Worm (Caenorhabditis elegans) whole organism, L4 larva: ENCODE measurements around the gene fbxa-30.

ENCODE experiments used
- F26F4.8 ChIP-seq: fragments of 200-800 bp; sonication (Bioruptor generic); conservative IDR thresholded peaks from 2 replicates; pipeline ENCODE4 v1.3.6; 2022; ENCODE audit warnings: missing genetic modification characterization, missing compliant biosample characterization
- F44E2.7 ChIP-seq: fragments of 200-800 bp; sonication (Bioruptor generic); IDR thresholded peaks from 2 replicates; pipeline ENCODE4 v2.1.2; 2022; ENCODE audit warnings: missing genetic modification characterization, missing compliant biosample characterization
- F49E8.2 ChIP-seq: sonication (generic microtip); optimal IDR thresholded peaks from 2 replicates; lab custom pipeline; 2016; ENCODE audit warnings: missing compliant biosample characterization, mild to moderate bottlenecking, missing genetic modification characterization, borderline replicate concordance
- T26A8.4 ChIP-seq: fragments of 200-800 bp; sonication (Bioruptor generic); IDR thresholded peaks from 2 replicates; pipeline ENCODE4 v1.3.6; 2022; ENCODE audit warnings: missing genetic modification characterization, missing compliant biosample characterization
- Y105C5A.15 ChIP-seq: fragments of 200-800 bp; sonication (Bioruptor generic); IDR thresholded peaks from 2 replicates; pipeline ENCODE4 v1.3.6; 2022; ENCODE audit warnings: missing genetic modification characterization, missing compliant biosample characterization
- Y5F2A.4 ChIP-seq: fragments of 200-800 bp; sonication (Bioruptor generic); optimal IDR thresholded peaks from 2 replicates; lab custom pipeline; 2018; ENCODE audit warnings: mild to moderate bottlenecking, missing genetic modification characterization, missing compliant biosample characterization
- ZK337.2 ChIP-seq: fragments of 200-800 bp; sonication (Bioruptor generic); IDR thresholded peaks from 2 replicates; pipeline ENCODE4 v1.3.6; 2022; ENCODE audit warnings: missing genetic modification reagents, missing genetic modification characterization, missing compliant biosample characterization
- aha-1 ChIP-seq: fragments of 150-350 bp; peaks from one replicate; lab custom pipeline; 2014; ENCODE audit warnings: missing biosample characterization, missing genetic modification characterization
- ceh-20 ChIP-seq: fragments of 200-800 bp; sonication (Bioruptor generic); IDR thresholded peaks from 2 replicates; pipeline ENCODE4 v1.3.6; 2022; ENCODE audit warnings: missing genetic modification reagents, missing genetic modification characterization, missing compliant biosample characterization
- ceh-32 ChIP-seq: sonication (generic microtip); optimal IDR thresholded peaks from 2 replicates; lab custom pipeline; 2016; ENCODE audit warnings: mild to moderate bottlenecking, missing genetic modification characterization, missing compliant biosample characterization; ENCODE audit not compliant: poor library complexity
- ces-1 ChIP-seq: fragments of 150-350 bp; sonication (generic microtip); optimal IDR thresholded peaks from 4 replicates; lab custom pipeline; 2014; ENCODE audit warnings: missing biosample characterization, missing genetic modification reagents, missing genetic modification characterization
- daf-16 ChIP-seq, 3 experiments: sonication (generic microtip); optimal IDR thresholded peaks; 2 replicates each; lab custom pipeline; 2016 to 2017; ENCODE audit warnings: missing genetic modification characterization in 3 of 3, missing genetic modification reagents in 3 of 3, mild to moderate bottlenecking in 2 of 3, missing compliant biosample characterization in 2 of 3, missing biosample characterization in 1 of 3, moderate library complexity in 1 of 3
- daf-19 ChIP-seq: fragments of 200-800 bp; sonication (Bioruptor generic); conservative IDR thresholded peaks from 2 replicates; pipeline ENCODE4 v1.3.6; 2022; ENCODE audit warnings: missing genetic modification characterization, missing compliant biosample characterization
- daf-8 ChIP-seq: fragments of 200-800 bp; sonication (Bioruptor generic); IDR thresholded peaks from 2 replicates; pipeline ENCODE4 v1.3.6; 2022; ENCODE audit warnings: missing genetic modification characterization, missing compliant biosample characterization
- dmd-6 ChIP-seq: fragments of 200-800 bp; sonication (Bioruptor generic); IDR thresholded peaks from 2 replicates; pipeline ENCODE4 v1.3.6; 2022; ENCODE audit warnings: missing genetic modification reagents, missing genetic modification characterization, missing compliant biosample characterization
- dmd-8 ChIP-seq: fragments of 200-800 bp; sonication (Bioruptor generic); IDR thresholded peaks from 2 replicates; pipeline ENCODE4 v1.3.6; 2022; ENCODE audit warnings: missing genetic modification characterization, missing compliant biosample characterization
- egl-43 ChIP-seq: fragments of 200-800 bp; sonication (Bioruptor generic); IDR thresholded peaks from 2 replicates; pipeline ENCODE4 v1.3.6; 2022; ENCODE audit warnings: missing genetic modification reagents, missing genetic modification characterization, missing compliant biosample characterization
- gei-8 ChIP-seq: fragments of 200-800 bp; sonication (Bioruptor generic); optimal IDR thresholded peaks from 2 replicates; lab custom pipeline; 2018; ENCODE audit warnings: mild to moderate bottlenecking, missing genetic modification characterization, missing compliant biosample characterization
- hif-1 ChIP-seq, 2 experiments: sonication (generic microtip); optimal IDR thresholded peaks; 2 replicates each; lab custom pipeline; 2016 to 2017; ENCODE audit warnings: missing compliant biosample characterization in 2 of 2, missing genetic modification characterization in 2 of 2, missing genetic modification reagents in 2 of 2, missing genotype in 2 of 2, mild to moderate bottlenecking in 1 of 2
- lin-15B ChIP-seq: fragments of 150-350 bp; sonication (generic microtip); optimal IDR thresholded peaks from 3 replicates; lab custom pipeline; 2014; ENCODE audit warnings: missing biosample characterization, missing genetic modification characterization
- lin-38 ChIP-seq: fragments of 200-800 bp; sonication (Bioruptor generic); IDR thresholded peaks from 2 replicates; pipeline ENCODE4 v1.3.6; 2022; ENCODE audit warnings: missing genetic modification reagents, missing genetic modification characterization, missing compliant biosample characterization
- lir-3 ChIP-seq: sonication (generic microtip); optimal IDR thresholded peaks from 2 replicates; lab custom pipeline; 2016; ENCODE audit warnings: mild to moderate bottlenecking, missing genetic modification characterization, missing compliant biosample characterization
- madf-9 ChIP-seq: fragments of 200-800 bp; sonication (Bioruptor generic); conservative IDR thresholded peaks from 2 replicates; pipeline ENCODE4 v1.3.6; 2022; ENCODE audit warnings: missing genetic modification reagents, missing genetic modification characterization, missing compliant biosample characterization
- mdl-1 ChIP-seq, 2 experiments: fragments of 150-350 bp in 1 of 2; sonication (generic microtip) in 1 of 2; optimal IDR thresholded peaks; 2 replicates each; lab custom pipeline; 2014 to 2017; ENCODE audit warnings: missing biosample characterization in 2 of 2, missing genetic modification characterization in 2 of 2
- mes-2 ChIP-seq: sonication (generic microtip); optimal IDR thresholded peaks from 2 replicates; lab custom pipeline; 2016; ENCODE audit warnings: missing genotype, mild to moderate bottlenecking, missing genetic modification characterization, missing compliant biosample characterization; ENCODE audit not compliant: poor library complexity, severe bottlenecking
- mxl-3 ChIP-seq: fragments of 200-800 bp; sonication (Bioruptor generic); optimal IDR thresholded peaks from 2 replicates; lab custom pipeline; 2018; ENCODE audit warnings: mild to moderate bottlenecking, missing genetic modification characterization, missing compliant biosample characterization
- nhr-11 ChIP-seq: fragments of 150-350 bp; optimal IDR thresholded peaks from 2 replicates; lab custom pipeline; 2014; ENCODE audit warnings: missing biosample characterization, missing genetic modification characterization
- nhr-28 ChIP-seq: fragments of 150-350 bp; optimal IDR thresholded peaks from 2 replicates; lab custom pipeline; 2014; ENCODE audit warnings: missing biosample characterization, missing genetic modification characterization
- nhr-41 ChIP-seq: fragments of 200-800 bp; sonication (Bioruptor generic); IDR thresholded peaks from 2 replicates; pipeline ENCODE4 v1.3.6; 2022; ENCODE audit warnings: missing genetic modification reagents, missing genetic modification characterization, missing compliant biosample characterization
- nhr-77 ChIP-seq: fragments of 150-350 bp; optimal IDR thresholded peaks from 2 replicates; lab custom pipeline; 2014; ENCODE audit warnings: missing biosample characterization, missing genetic modification characterization
- pqm-1 ChIP-seq: sonication (generic microtip); optimal IDR thresholded peaks from 2 replicates; lab custom pipeline; 2017; ENCODE audit warnings: missing biosample characterization, missing genetic modification characterization
- rbr-2 ChIP-seq: sonication (generic microtip); optimal IDR thresholded peaks from 2 replicates; lab custom pipeline; 2016; ENCODE audit warnings: missing genotype, missing genetic modification characterization, missing compliant biosample characterization
- unc-62 ChIP-seq, 3 experiments: fragments of 150-350 bp in 1 of 3; sonication (generic microtip); optimal IDR thresholded peaks in 2 of 3; peaks in 1 of 3; 1 replicate in 1 of 3; 2 replicates in 2 of 3; lab custom pipeline; 2014 to 2017; ENCODE audit warnings: missing biosample characterization in 3 of 3, missing genetic modification characterization in 3 of 3, missing genetic modification reagents in 3 of 3, missing genotype in 1 of 3
- zfp-3 ChIP-seq: fragments of 200-800 bp; sonication (Bioruptor generic); conservative IDR thresholded peaks from 2 replicates; pipeline ENCODE4 v1.3.6; 2022; ENCODE audit warnings: missing genetic modification reagents, missing genetic modification characterization, missing compliant biosample characterization
- ztf-11 ChIP-seq: fragments of 150-350 bp; optimal IDR thresholded peaks from 2 replicates; lab custom pipeline; 2014; ENCODE audit warnings: missing biosample characterization, missing genetic modification characterization

The fbxa-30 gene

DNA sequence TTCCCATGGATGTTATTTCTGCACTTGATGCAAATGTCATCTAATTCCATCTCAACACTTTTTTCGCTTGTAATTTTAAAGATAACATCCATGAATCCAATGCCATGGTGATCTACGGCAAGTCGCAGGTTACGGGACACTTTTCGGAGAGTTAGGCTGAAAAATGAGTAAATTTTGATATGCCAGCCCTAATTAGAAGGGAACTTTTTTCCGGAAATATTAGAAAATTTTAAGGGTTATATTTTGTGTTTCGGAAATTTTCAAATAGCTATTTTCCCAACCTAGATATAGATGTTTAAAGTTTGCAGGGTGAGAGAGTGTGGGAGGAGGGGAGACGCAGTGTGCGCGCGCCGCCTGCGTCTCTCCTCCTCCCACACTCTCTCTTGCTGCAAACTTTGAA lies 31.9 kb upstream of the fbxa-30 start:
- TF ChIP-seq unc-62 (GFP tag; optimal IDR thresholded peaks at IDR 0.05 in 1 of 2; lab: Kevin White, UChicago) (peak in 1 of 2 experiments; percentile 77), unc-62 (tag; optimal IDR thresholded peaks at IDR 0.05; lab: Kevin White, UChicago) (no peak), daf-8 (no peak), aha-1 (peak; percentile 23)

DNA sequence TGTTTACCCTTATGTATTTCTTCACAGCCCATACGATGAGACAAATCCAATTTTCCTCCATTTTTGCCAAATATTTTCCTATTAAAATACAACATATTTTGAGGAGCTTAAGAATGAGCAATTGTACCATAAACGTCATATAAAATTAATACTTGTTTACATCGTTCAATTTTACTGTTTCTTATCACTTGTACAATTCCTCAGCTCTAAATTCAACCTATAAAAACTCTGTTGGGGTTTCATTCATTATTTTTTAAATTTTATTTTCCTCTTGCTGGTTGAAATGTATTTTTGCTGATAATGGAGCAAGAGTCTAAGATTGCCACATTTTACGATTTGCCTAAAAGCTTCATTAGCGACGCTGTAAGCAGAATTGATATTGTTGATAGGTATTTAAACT lies 28.0 kb upstream of the fbxa-30 start, which contains the start of gene fbxa-75:
fbxa-75 (plus strand) TSS at position 301 of the 400 bp plus-strand sequence.
- TF ChIP-seq mes-2 (tag; lab: Kevin White, UChicago) (no peak), ceh-32 (no peak), mxl-3 (no peak), hif-1 (tag; optimal IDR thresholded peaks at IDR 0.05; lab: Kevin White, UChicago) (no peak), unc-62 (GFP tag; optimal IDR thresholded peaks at IDR 0.05 in 1 of 2; lab: Kevin White, UChicago) (peak in 1 of 2 experiments; percentile 16), unc-62 (tag; optimal IDR thresholded peaks at IDR 0.05; lab: Kevin White, UChicago) (no peak), mdl-1 (tag; optimal IDR thresholded peaks at IDR 0.05; lab: Kevin White, UChicago) (no peak)
- TF ChIP-seq, all 104 proteins: peak for 1

ce11 chrIII:1297604-1298003 lies 22.2 kb upstream of the fbxa-30 start, which contains the start of gene fbxa-28:
fbxa-28 (plus strand) TSS chrIII:1297904.
- TF ChIP-seq hif-1 (tag; optimal IDR thresholded peaks at IDR 0.05; lab: Kevin White, UChicago) (no peak), lin-15B (tag; lab: Kevin White, UChicago) (no peak), nhr-28 (tag; lab: Kevin White, UChicago) (no peak)
- TF ChIP-seq, all 104 proteins: peak for 0

- no peak for TF ChIP-seq madf-9
- TF ChIP-seq ceh-32, result no peak
- TF ChIP-seq aha-1, result no peak
- TF ChIP-seq nhr-77 (tag; lab: Kevin White, UChicago), result peak; percentile 54
- TF ChIP-seq ces-1, result no peak
- TF ChIP-seq hif-1 (tag; optimal IDR thresholded peaks at IDR 0.05; lab: Kevin White, UChicago), result no peak
- peak; percentile 79 for TF ChIP-seq pqm-1 (tag; lab: Kevin White, UChicago)
- no peak for TF ChIP-seq ceh-20 (GFP tag; lab: Robert Waterston, UW)
- TF ChIP-seq daf-19 (GFP tag; lab: Robert Waterston, UW), result no peak
- no peak for TF ChIP-seq T26A8.4 (GFP tag; lab: Robert Waterston, UW)
- TF ChIP-seq lir-3 (tag; lab: Kevin White, UChicago), result no peak
- no peak for TF ChIP-seq F26F4.8 (GFP tag; lab: Robert Waterston, UW)
- TF ChIP-seq dmd-6 (GFP tag; lab: Robert Waterston, UW), result no peak
- no peak for TF ChIP-seq egl-43
- TF ChIP-seq F49E8.2 (tag; lab: Kevin White, UChicago), result no peak
- no peak for TF ChIP-seq dmd-8
- no peak for TF ChIP-seq daf-16 (GFP tag; optimal IDR thresholded peaks at IDR 0.05; lab: Kevin White, UChicago)
- TF ChIP-seq daf-16 (tag; optimal IDR thresholded peaks at IDR 0.05; lab: Kevin White, UChicago), result peak; percentile 45
- no peak for TF ChIP-seq lin-38
- TF ChIP-seq F44E2.7 (GFP tag; lab: Robert Waterston, UW), result no peak
- TF ChIP-seq nhr-28 (tag; lab: Kevin White, UChicago), result peak; percentile 65
- TF ChIP-seq unc-62 (GFP tag; optimal IDR thresholded peaks at IDR 0.05 in 1 of 2; lab: Kevin White, UChicago), result peak in 1 of 2 experiments; percentile 85
- TF ChIP-seq unc-62 (tag; optimal IDR thresholded peaks at IDR 0.05; lab: Kevin White, UChicago), result no peak
Measured at ce11 chrIII:1295149-1295716, 19.8 kb upstream of the fbxa-30 start, which contains the start of gene fbxa-35. fbxa-35 (plus strand) TSS chrIII:1295666.

DNA sequence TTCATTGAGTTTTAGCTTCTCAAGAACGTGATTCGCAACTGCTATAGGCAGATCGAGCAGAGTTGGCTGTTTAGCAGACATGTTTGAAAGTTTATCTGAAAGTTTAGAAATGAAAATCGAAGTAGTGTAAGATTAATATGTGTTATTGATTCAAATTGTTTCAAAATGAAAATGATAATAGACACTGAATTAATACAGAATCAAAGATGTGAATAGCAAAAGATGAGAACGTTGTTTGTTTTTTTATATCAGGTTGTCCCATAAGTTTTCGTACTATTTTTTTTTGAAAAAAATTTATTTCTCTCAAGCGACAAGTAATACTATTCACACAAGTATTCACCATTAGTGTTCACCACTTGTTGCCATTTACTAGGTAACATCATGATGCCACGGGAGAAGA lies 17.7 kb upstream of the fbxa-30 start, which contains the start of gene fbxa-36:
fbxa-36 (minus strand) TSS at position 101 of the 400 bp plus-strand sequence.
- TF ChIP-seq lin-15B (tag; lab: Kevin White, UChicago), result no peak
- no peak for TF ChIP-seq ztf-11 (tag; lab: Kevin White, UChicago)
- no peak for TF ChIP-seq nhr-41 (GFP tag; lab: Robert Waterston, UW)
- TF ChIP-seq daf-19 (GFP tag; lab: Robert Waterston, UW), result no peak
- no peak for TF ChIP-seq nhr-11 (tag; lab: Kevin White, UChicago)
- TF ChIP-seq Y5F2A.4 (GFP tag; lab: Kevin White, UChicago), result no peak
- no peak for TF ChIP-seq ZK337.2 (GFP tag; lab: Robert Waterston, UW)
- TF ChIP-seq gei-8 (GFP tag; lab: Kevin White, UChicago), result no peak
- no peak for TF ChIP-seq Y105C5A.15 (GFP tag; lab: Robert Waterston, UW)
- no peak for TF ChIP-seq aha-1
- no peak for TF ChIP-seq nhr-28 (tag; lab: Kevin White, UChicago)
- TF ChIP-seq rbr-2, result no peak
- TF ChIP-seq zfp-3 (GFP tag; lab: Robert Waterston, UW), result no peak
